Worm (Caenorhabditis elegans) whole organism, L1 larva: Measurements from ENCODE around the gene rab-3.

ENCODE experiments used
- C04F5.9 ChIP-seq: sonication (generic microtip); optimal IDR thresholded peaks from 2 replicates; lab custom pipeline; 2016; ENCODE audit warnings: missing genetic modification characterization, missing compliant biosample characterization
- C16A3.4 ChIP-seq: fragments of 150-350 bp; optimal IDR thresholded peaks from 2 replicates; lab custom pipeline; 2014; ENCODE audit warnings: missing biosample characterization, missing genetic modification characterization
- C34B4.2 ChIP-seq: sonication (generic microtip); optimal IDR thresholded peaks from 2 replicates; lab custom pipeline; 2017; ENCODE audit warnings: mild to moderate bottlenecking, missing genetic modification characterization, missing compliant biosample characterization
- aha-1 ChIP-seq: fragments of 150-350 bp; optimal IDR thresholded peaks from 2 replicates; lab custom pipeline; 2014; ENCODE audit warnings: missing biosample characterization, missing genetic modification characterization
- aly-2 ChIP-seq: fragments of 150-350 bp; optimal IDR thresholded peaks from 2 replicates; lab custom pipeline; 2014; ENCODE audit warnings: missing biosample characterization, missing genetic modification characterization
- ceh-63 ChIP-seq: fragments of 200-800 bp; sonication (Bioruptor generic); optimal IDR thresholded peaks from 2 replicates; lab custom pipeline; 2018; ENCODE audit warnings: mild to moderate bottlenecking, missing genetic modification characterization, missing compliant biosample characterization
- ceh-8 ChIP-seq: fragments of 200-800 bp; sonication (Bioruptor generic); optimal IDR thresholded peaks from 2 replicates; lab custom pipeline; 2018; ENCODE audit warnings: mild to moderate bottlenecking, missing genetic modification characterization, moderate library complexity, missing compliant biosample characterization
- ceh-88 ChIP-seq: fragments of 200-800 bp; sonication (Bioruptor generic); IDR thresholded peaks from 2 replicates; pipeline ENCODE4 v1.3.6; 2022; ENCODE audit warnings: missing genetic modification characterization, missing compliant biosample characterization
- dpl-1 ChIP-seq, 3 experiments: fragments of 150-350 bp in 2 of 3; sonication (generic microtip) in 1 of 3; optimal IDR thresholded peaks; 2 replicates each; lab custom pipeline; 2014 to 2017; ENCODE audit warnings: missing biosample characterization in 3 of 3, missing genetic modification characterization in 3 of 3, missing genetic modification reagents in 3 of 3
- dsc-1 ChIP-seq: sonication (generic microtip); optimal IDR thresholded peaks from 2 replicates; lab custom pipeline; 2016; ENCODE audit warnings: mild to moderate bottlenecking, missing genetic modification characterization, missing compliant biosample characterization
- efl-3 ChIP-seq: fragments of 200-800 bp; sonication (Bioruptor generic); optimal IDR thresholded peaks from 2 replicates; lab custom pipeline; 2018; ENCODE audit warnings: mild to moderate bottlenecking, missing genetic modification characterization, missing compliant biosample characterization
- egl-13 ChIP-seq: sonication (generic microtip); optimal IDR thresholded peaks from 2 replicates; lab custom pipeline; 2016; ENCODE audit warnings: missing genotype, missing genetic modification reagents, missing genetic modification characterization, missing compliant biosample characterization
- egl-27 ChIP-seq, 2 experiments: fragments of 150-350 bp in 1 of 2; sonication (generic microtip); optimal IDR thresholded peaks; 3 replicates each; lab custom pipeline; 2017 to 2018; ENCODE audit warnings: missing biosample characterization in 2 of 2, missing genetic modification characterization in 2 of 2, missing genetic modification reagents in 2 of 2
- elt-2 ChIP-seq: sonication (generic microtip); optimal IDR thresholded peaks from 2 replicates; lab custom pipeline; 2016; ENCODE audit warnings: missing genetic modification characterization, mild to moderate bottlenecking, inconsistent platforms, missing compliant biosample characterization, missing genetic modification reagents
- elt-3 ChIP-seq, 6 experiments: fragments of 150-350 bp in 1 of 6; sonication (generic microtip); optimal IDR thresholded peaks; 2 replicates each; lab custom pipeline; 2017 to 2018; ENCODE audit warnings: missing biosample characterization in 6 of 6, missing genetic modification characterization in 6 of 6, inconsistent platforms in 1 of 6
- fkh-10 ChIP-seq: sonication (generic microtip); optimal IDR thresholded peaks from 2 replicates; lab custom pipeline; 2017; ENCODE audit warnings: missing biosample characterization, missing genetic modification reagents, missing genetic modification characterization
- fkh-4 ChIP-seq: sonication (generic microtip); optimal IDR thresholded peaks from 2 replicates; lab custom pipeline; 2016; ENCODE audit warnings: missing compliant biosample characterization, missing genetic modification characterization, borderline replicate concordance
- fkh-8 ChIP-seq: sonication (generic microtip); optimal IDR thresholded peaks from 2 replicates; lab custom pipeline; 2016; ENCODE audit warnings: mild to moderate bottlenecking, missing genetic modification characterization, missing compliant biosample characterization
- grh-1 ChIP-seq: fragments of 200-800 bp; sonication (Bioruptor generic); IDR thresholded peaks from 2 replicates; pipeline ENCODE4 v1.3.6; 2022; ENCODE audit warnings: missing genetic modification reagents, missing genetic modification characterization, missing compliant biosample characterization
- hlh-17 ChIP-seq: fragments of 200-800 bp; sonication (Bioruptor generic); optimal IDR thresholded peaks from 2 replicates; lab custom pipeline; 2018; ENCODE audit warnings: missing genetic modification characterization, mild to moderate bottlenecking, missing compliant biosample characterization, moderate library complexity, borderline replicate concordance
- hlh-4 ChIP-seq: sonication (generic microtip); optimal IDR thresholded peaks from 2 replicates; lab custom pipeline; 2016; ENCODE audit warnings: mild to moderate bottlenecking, missing genetic modification characterization, missing compliant biosample characterization
- hpl-2 ChIP-seq: fragments of 150-350 bp; optimal IDR thresholded peaks from 2 replicates; lab custom pipeline; 2014; ENCODE audit warnings: missing biosample characterization, missing genetic modification reagents, missing genetic modification characterization
- isw-1 ChIP-seq: fragments of 200-800 bp; sonication (Bioruptor generic); IDR thresholded peaks from 2 replicates; pipeline ENCODE4 v1.3.6; 2022; ENCODE audit warnings: missing genetic modification characterization, missing compliant biosample characterization
- lin-35 ChIP-seq, 2 experiments: fragments of 150-350 bp; optimal IDR thresholded peaks; 2 replicates each; lab custom pipeline; 2014; ENCODE audit warnings: missing biosample characterization in 2 of 2, missing genetic modification characterization in 2 of 2, missing genetic modification reagents in 2 of 2
- lsy-2 ChIP-seq, 2 experiments: fragments of 150-350 bp; optimal IDR thresholded peaks; 2 replicates each; lab custom pipeline; 2014; ENCODE audit warnings: missing biosample characterization in 2 of 2, missing genetic modification characterization in 2 of 2
- mdl-1 ChIP-seq, 2 experiments: fragments of 150-350 bp; optimal IDR thresholded peaks; 2 replicates each; lab custom pipeline; 2014 to 2017; ENCODE audit warnings: missing biosample characterization in 2 of 2, missing genetic modification characterization in 2 of 2, inconsistent platforms in 1 of 2
- mef-2 ChIP-seq: fragments of 150-350 bp; optimal IDR thresholded peaks from 2 replicates; lab custom pipeline; 2014; ENCODE audit warnings: missing biosample characterization, missing genetic modification characterization
- mep-1 ChIP-seq: fragments of 150-350 bp; optimal IDR thresholded peaks from 2 replicates; lab custom pipeline; 2014; ENCODE audit warnings: missing biosample characterization, missing genetic modification characterization
- nhr-11 ChIP-seq: fragments of 150-350 bp; optimal IDR thresholded peaks from 2 replicates; lab custom pipeline; 2014; ENCODE audit warnings: missing biosample characterization, missing genetic modification characterization
- nhr-12 ChIP-seq: sonication (generic microtip); optimal IDR thresholded peaks from 2 replicates; lab custom pipeline; 2017; ENCODE audit warnings: missing biosample characterization, missing genetic modification characterization
- nhr-20 ChIP-seq: sonication (generic microtip); optimal IDR thresholded peaks from 2 replicates; lab custom pipeline; 2016; ENCODE audit warnings: mild to moderate bottlenecking, missing genetic modification characterization, missing compliant biosample characterization
- nhr-237 ChIP-seq: fragments of 150-350 bp; optimal IDR thresholded peaks from 2 replicates; lab custom pipeline; 2014; ENCODE audit warnings: missing biosample characterization, missing genetic modification characterization
- nhr-28 ChIP-seq: fragments of 150-350 bp; optimal IDR thresholded peaks from 2 replicates; lab custom pipeline; 2014; ENCODE audit warnings: missing biosample characterization, missing genetic modification characterization
- nhr-47 ChIP-seq: sonication (generic microtip); optimal IDR thresholded peaks from 2 replicates; lab custom pipeline; 2016; ENCODE audit warnings: mild to moderate bottlenecking, missing genetic modification characterization, moderate library complexity, missing compliant biosample characterization
- nhr-71 ChIP-seq: sonication (generic microtip); optimal IDR thresholded peaks from 2 replicates; lab custom pipeline; 2016; ENCODE audit warnings: mild to moderate bottlenecking, missing genetic modification characterization, moderate library complexity, missing compliant biosample characterization
- nhr-76 ChIP-seq: sonication (generic microtip); optimal IDR thresholded peaks from 2 replicates; lab custom pipeline; 2017; ENCODE audit warnings: missing biosample characterization, missing genetic modification characterization
- nhr-77 ChIP-seq: fragments of 150-350 bp; optimal IDR thresholded peaks from 2 replicates; lab custom pipeline; 2014; ENCODE audit warnings: missing biosample characterization, missing genetic modification characterization
- nhr-84 ChIP-seq: sonication (generic microtip); optimal IDR thresholded peaks from 2 replicates; lab custom pipeline; 2017; ENCODE audit warnings: missing biosample characterization, missing genetic modification characterization
- nhr-85 ChIP-seq: sonication (generic microtip); peaks from one replicate; lab custom pipeline; 2016; ENCODE audit warnings: missing genetic modification characterization, inconsistent platforms, missing compliant biosample characterization
- nhr-90 ChIP-seq: sonication (generic microtip); optimal IDR thresholded peaks from 2 replicates; lab custom pipeline; 2016; ENCODE audit warnings: mild to moderate bottlenecking, missing genetic modification characterization, missing compliant biosample characterization; ENCODE audit not compliant: poor library complexity
- pag-3 ChIP-seq: sonication (generic microtip); optimal IDR thresholded peaks from 2 replicates; lab custom pipeline; 2017; ENCODE audit warnings: missing genetic modification characterization, mild to moderate bottlenecking, missing compliant biosample characterization, antibody characterized with exemption, borderline replicate concordance; ENCODE audit not compliant: insufficient read depth
- pax-3 ChIP-seq: fragments of 200-800 bp; sonication (Bioruptor generic); optimal IDR thresholded peaks from 2 replicates; lab custom pipeline; 2018; ENCODE audit warnings: mild to moderate bottlenecking, missing genetic modification characterization, moderate library complexity, missing compliant biosample characterization
- pqm-1 ChIP-seq: sonication (generic microtip); optimal IDR thresholded peaks from 3 replicates; lab custom pipeline; 2017; ENCODE audit warnings: missing biosample characterization, missing genetic modification characterization
- rnt-1 ChIP-seq: sonication (generic microtip); optimal IDR thresholded peaks from 2 replicates; lab custom pipeline; 2016; ENCODE audit warnings: mild to moderate bottlenecking, missing genetic modification characterization, moderate library complexity, missing compliant biosample characterization
- snu-23 ChIP-seq: sonication (generic microtip); optimal IDR thresholded peaks from 2 replicates; lab custom pipeline; 2016; ENCODE audit warnings: missing genetic modification characterization, missing compliant biosample characterization
- sox-4 ChIP-seq: sonication (generic microtip); optimal IDR thresholded peaks from 2 replicates; lab custom pipeline; 2016; ENCODE audit warnings: missing genetic modification characterization, missing compliant biosample characterization
- sup-37 ChIP-seq: fragments of 200-800 bp; sonication (Bioruptor generic); optimal IDR thresholded peaks from 2 replicates; lab custom pipeline; 2018; ENCODE audit warnings: mild to moderate bottlenecking, missing genetic modification characterization, missing compliant biosample characterization
- tlp-1 ChIP-seq: fragments of 150-350 bp; optimal IDR thresholded peaks from 2 replicates; lab custom pipeline; 2014; ENCODE audit warnings: missing biosample characterization, missing genetic modification characterization
- unc-130 ChIP-seq: fragments of 150-350 bp; optimal IDR thresholded peaks from 2 replicates; lab custom pipeline; 2017; ENCODE audit warnings: missing biosample characterization, missing genetic modification characterization, inconsistent platforms
- unc-30 ChIP-seq: sonication (generic microtip); optimal IDR thresholded peaks from 2 replicates; lab custom pipeline; 2017; ENCODE audit warnings: missing biosample characterization, missing genetic modification characterization
- xbp-1 ChIP-seq: sonication (generic microtip); optimal IDR thresholded peaks from 2 replicates; lab custom pipeline; 2016; ENCODE audit warnings: missing genetic modification characterization, missing compliant biosample characterization
- zip-4 ChIP-seq: fragments of 200-800 bp; sonication (Bioruptor generic); optimal IDR thresholded peaks from 2 replicates; lab custom pipeline; 2018; ENCODE audit warnings: mild to moderate bottlenecking, missing genetic modification characterization, moderate library complexity, missing compliant biosample characterization
- ztf-11 ChIP-seq, 2 experiments: sonication (generic microtip); optimal IDR thresholded peaks; 2 replicates each; lab custom pipeline; 2016 to 2017; ENCODE audit warnings: missing genetic modification characterization in 2 of 2, missing biosample characterization in 1 of 2, missing compliant biosample characterization in 1 of 2

The rab-3 gene

ce11 chrII:5688959-5689358 is 38.7 kb downstream of the rab-3 start, which contains the start of gene C25H3.11:
C25H3.11 (minus strand) TSS chrII:5689040.
- TF ChIP-seq nhr-47 (tag; lab: Kevin White, UChicago) (no peak), pag-3 (no peak), egl-27 (tag; optimal IDR thresholded peaks at IDR 0.05; lab: Kevin White, UChicago) (no peak), snu-23 (peak; percentile 53), nhr-12 (no peak), nhr-85 (tag; lab: Kevin White, UChicago) (peak; percentile 70), hlh-4 (tag; lab: Kevin White, UChicago) (no peak), egl-13 (no peak), hpl-2 (GFP tag; lab: Kevin White, UChicago) (no peak), ceh-8 (no peak), unc-130 (tag; lab: Kevin White, UChicago) (peak; percentile 6), elt-2 (peak; percentile 34), pax-3 (tag; lab: Kevin White, UChicago) (no peak), nhr-71 (tag; lab: Kevin White, UChicago) (peak; percentile 40), unc-30 (tag; lab: Kevin White, UChicago) (no peak), ceh-63 (GFP tag; lab: Kevin White, UChicago) (no peak), nhr-28 (no peak), aha-1 (tag; lab: Kevin White, UChicago) (no peak), elt-3 (tag; optimal IDR thresholded peaks at IDR 0.05; lab: Kevin White, UChicago) (no peak), nhr-76 (tag; lab: Kevin White, UChicago) (no peak), dsc-1 (tag; lab: Kevin White, UChicago) (peak; percentile 9), C04F5.9 (tag; lab: Kevin White, UChicago) (no peak), fkh-8 (tag; lab: Kevin White, UChicago) (no peak), dpl-1 (GFP tag; optimal IDR thresholded peaks at IDR 0.05; lab: Kevin White, UChicago) (peak in 2 of 3 experiments; percentile 9 to 27), sup-37 (GFP tag; lab: Kevin White, UChicago) (no peak), fkh-10 (GFP tag; lab: Kevin White, UChicago) (no peak), nhr-237 (tag; lab: Kevin White, UChicago) (no peak), nhr-90 (tag; lab: Kevin White, UChicago) (peak; percentile 14), nhr-84 (tag; lab: Kevin White, UChicago) (no peak), isw-1 (GFP tag; lab: Robert Waterston, UW) (no peak), grh-1 (no peak), nhr-11 (tag; lab: Kevin White, UChicago) (no peak), zip-4 (GFP tag; lab: Kevin White, UChicago) (no peak), fkh-4 (no peak), C16A3.4 (tag; lab: Kevin White, UChicago) (peak; percentile 24), rnt-1 (tag; lab: Kevin White, UChicago) (peak; percentile 26), aly-2 (tag; lab: Kevin White, UChicago) (no peak), tlp-1 (tag; lab: Kevin White, UChicago) (no peak), mdl-1 (tag; optimal IDR thresholded peaks at IDR 0.05; lab: Kevin White, UChicago) (peak in 1 of 2 experiments; percentile 32), ceh-88 (GFP tag; lab: Robert Waterston, UW) (no peak), lsy-2 (tag; optimal IDR thresholded peaks at IDR 0.05; lab: Kevin White, UChicago) (peak; percentile 11 to 14), mep-1 (tag; lab: Kevin White, UChicago) (peak; percentile 31), pqm-1 (tag; lab: Kevin White, UChicago) (no peak), ztf-11 (tag; optimal IDR thresholded peaks at IDR 0.05; lab: Kevin White, UChicago) (no peak), nhr-77 (tag; lab: Kevin White, UChicago) (no peak), efl-3 (GFP tag; lab: Kevin White, UChicago) (no peak), hlh-17 (GFP tag; lab: Kevin White, UChicago) (no peak), nhr-20 (tag; lab: Kevin White, UChicago) (peak; percentile 31), lin-35 (GFP tag; optimal IDR thresholded peaks at IDR 0.05; lab: Kevin White, UChicago) (peak in 1 of 2 experiments; percentile 40), C34B4.2 (tag; lab: Kevin White, UChicago) (no peak), xbp-1 (tag; lab: Kevin White, UChicago) (no peak), mef-2 (tag; lab: Kevin White, UChicago) (no peak), sox-4 (no peak)
